Worm (Caenorhabditis elegans): ENCODE data around the gene dex-1.

DNA sequence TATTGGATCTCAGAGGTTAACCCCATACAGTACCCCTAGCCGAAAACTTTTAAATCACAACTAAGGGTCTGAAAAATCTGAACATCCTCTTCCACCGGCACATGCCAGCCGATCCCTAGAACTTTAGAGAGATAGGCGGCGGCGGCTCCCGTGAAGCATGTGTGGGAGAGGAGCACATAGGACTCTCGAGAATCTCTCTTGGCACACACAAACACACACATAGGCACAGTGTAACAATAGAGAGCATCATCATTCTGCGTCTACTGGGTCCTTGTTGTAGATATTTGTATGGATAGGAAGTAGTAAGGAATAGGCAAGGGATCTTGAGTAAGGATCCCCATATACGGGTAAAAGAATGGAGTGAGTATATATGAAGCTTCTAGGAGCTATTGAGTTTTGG, 39.8 kb downstream of the dex-1 start:
- no peak for TF ChIP-seq somi-1 (GFP tag; optimal IDR thresholded peaks at IDR 0.05)
- no peak for TF ChIP-seq sea-2 (GFP tag; IDR thresholded peaks at IDR 0.05)
- no peak for TF ChIP-seq gei-17 (GFP tag; optimal IDR thresholded peaks at IDR 0.05)
- no peak for TF ChIP-seq dpl-1 (GFP tag; optimal IDR thresholded peaks at IDR 0.05)
- no peak for TF ChIP-seq unc-62 (GFP tag; optimal IDR thresholded peaks at IDR 0.05)
- no peak for TF ChIP-seq madf-8 (GFP tag; conservative IDR thresholded peaks at IDR 0.05)
- no peak for TF ChIP-seq zfh-2 (GFP tag; conservative IDR thresholded peaks at IDR 0.05)
- no peak for TF ChIP-seq ztf-18 (tag; optimal IDR thresholded peaks at IDR 0.05)
- no peak for TF ChIP-seq sdz-38 (tag; optimal IDR thresholded peaks at IDR 0.05)
- TF ChIP-seq snpc-4 (GFP tag; optimal IDR thresholded peaks at IDR 0.05): no peak
- no peak for TF ChIP-seq snpc-4 (tag; optimal IDR thresholded peaks at IDR 0.05)
- no peak for TF ChIP-seq hlh-12 (tag; optimal IDR thresholded peaks at IDR 0.05)
- TF ChIP-seq B0035.1 (tag; optimal IDR thresholded peaks at IDR 0.05): no peak
- TF ChIP-seq ama-1 (optimal IDR thresholded peaks at IDR 0.05): no peak
- TF ChIP-seq ama-1 (GFP tag; optimal IDR thresholded peaks at IDR 0.05): no peak
- no peak for TF ChIP-seq lir-1 (GFP tag; conservative IDR thresholded peaks at IDR 0.05)

All from whole organism, young adult.